Worm (Caenorhabditis elegans) whole organism, mixed stage, embryonic: ENCODE results near the gene copb-2.

Source experiments
- M03D4.4 ChIP-seq: sonication (generic microtip); optimal IDR thresholded peaks from 2 replicates; lab custom pipeline; 2017; ENCODE audit warnings: mild to moderate bottlenecking, missing genetic modification characterization, missing compliant biosample characterization
- bed-3 ChIP-seq: fragments of 200-800 bp; sonication (Bioruptor generic); optimal IDR thresholded peaks from 3 replicates; lab custom pipeline; 2018; ENCODE audit warnings: mild to moderate bottlenecking, missing genetic modification characterization, moderate library complexity, missing compliant biosample characterization
- blmp-1 ChIP-seq: fragments of 150-350 bp; optimal IDR thresholded peaks from 2 replicates; lab custom pipeline; 2014; ENCODE audit warnings: missing biosample characterization, missing genetic modification characterization
- ceh-39 ChIP-seq: fragments of 150-350 bp; optimal IDR thresholded peaks from 2 replicates; lab custom pipeline; 2014; ENCODE audit warnings: missing biosample characterization, missing genetic modification characterization
- ceh-43 ChIP-seq: fragments of 200-800 bp; sonication (Bioruptor generic); optimal IDR thresholded peaks from 2 replicates; lab custom pipeline; 2018; ENCODE audit warnings: mild to moderate bottlenecking, missing genetic modification characterization, moderate library complexity, missing compliant biosample characterization
- ceh-83 ChIP-seq: fragments of 200-800 bp; sonication (Bioruptor generic); optimal IDR thresholded peaks from 2 replicates; lab custom pipeline; 2018; ENCODE audit warnings: mild to moderate bottlenecking, missing genetic modification characterization, missing compliant biosample characterization
- ces-1 ChIP-seq: fragments of 150-350 bp; optimal IDR thresholded peaks from 2 replicates; lab custom pipeline; 2014; ENCODE audit warnings: missing biosample characterization, missing genetic modification reagents, missing genetic modification characterization
- cnd-1 ChIP-seq: fragments of 200-800 bp; sonication (Bioruptor generic); optimal IDR thresholded peaks from 2 replicates; lab custom pipeline; 2018; ENCODE audit warnings: mild to moderate bottlenecking, missing genetic modification characterization, missing compliant biosample characterization
- drap-1 ChIP-seq: fragments of 200-800 bp; sonication (Bioruptor generic); optimal IDR thresholded peaks from 3 replicates; lab custom pipeline; 2018; ENCODE audit warnings: mild to moderate bottlenecking, missing genetic modification characterization, missing compliant biosample characterization
- elt-1 ChIP-seq: sonication (generic microtip); optimal IDR thresholded peaks from 2 replicates; lab custom pipeline; 2017; ENCODE audit warnings: missing genetic modification characterization, mild to moderate bottlenecking, missing compliant biosample characterization, antibody characterized with exemption, moderate library complexity, borderline replicate concordance; ENCODE audit not compliant: insufficient read depth
- flh-1 ChIP-seq: fragments of 200-800 bp; sonication (Bioruptor generic); optimal IDR thresholded peaks from 2 replicates; lab custom pipeline; 2018; ENCODE audit warnings: mild to moderate bottlenecking, missing genetic modification characterization, moderate library complexity, missing compliant biosample characterization
- ham-2 ChIP-seq: fragments of 200-800 bp; sonication (Bioruptor generic); optimal IDR thresholded peaks from 2 replicates; lab custom pipeline; 2018; ENCODE audit warnings: mild to moderate bottlenecking, missing genetic modification characterization, missing compliant biosample characterization
- hlh-1 ChIP-seq: fragments of 150-350 bp; optimal IDR thresholded peaks from 2 replicates; lab custom pipeline; 2014; ENCODE audit warnings: missing biosample characterization, missing genetic modification reagents, missing genetic modification characterization
- lin-13 ChIP-seq: fragments of 150-350 bp; optimal IDR thresholded peaks from 2 replicates; lab custom pipeline; 2014; ENCODE audit warnings: missing biosample characterization, missing genetic modification characterization
- lin-32 ChIP-seq: fragments of 200-800 bp; sonication (Bioruptor generic); optimal IDR thresholded peaks from 2 replicates; lab custom pipeline; 2018; ENCODE audit warnings: mild to moderate bottlenecking, missing genetic modification characterization, missing compliant biosample characterization
- lsy-2 ChIP-seq: fragments of 150-350 bp; optimal IDR thresholded peaks from 2 replicates; lab custom pipeline; 2014; ENCODE audit warnings: missing biosample characterization, missing genetic modification characterization
- mab-5 ChIP-seq: fragments of 150-350 bp; optimal IDR thresholded peaks from 2 replicates; lab custom pipeline; 2014; ENCODE audit warnings: missing biosample characterization, missing genetic modification characterization
- mls-2 ChIP-seq: sonication (generic microtip); optimal IDR thresholded peaks from 2 replicates; lab custom pipeline; 2016; ENCODE audit warnings: mild to moderate bottlenecking, missing genetic modification characterization, moderate library complexity, missing compliant biosample characterization
- nhr-12 ChIP-seq: fragments of 150-350 bp; optimal IDR thresholded peaks from 2 replicates; lab custom pipeline; 2014; ENCODE audit warnings: missing biosample characterization, missing genetic modification characterization
- nhr-2 ChIP-seq: fragments of 150-350 bp; optimal IDR thresholded peaks from 2 replicates; lab custom pipeline; 2014; ENCODE audit warnings: missing biosample characterization, missing genetic modification characterization
- nhr-237 ChIP-seq: fragments of 150-350 bp; optimal IDR thresholded peaks from 2 replicates; lab custom pipeline; 2014; ENCODE audit warnings: missing biosample characterization, missing genetic modification characterization
- nhr-28 ChIP-seq: fragments of 150-350 bp; optimal IDR thresholded peaks from 2 replicates; lab custom pipeline; 2014; ENCODE audit warnings: missing biosample characterization, missing genetic modification characterization
- nhr-76 ChIP-seq: sonication (generic microtip); optimal IDR thresholded peaks from 2 replicates; lab custom pipeline; 2017; ENCODE audit warnings: missing biosample characterization, missing genetic modification characterization
- pha-4 ChIP-seq: fragments of 150-350 bp; optimal IDR thresholded peaks from 2 replicates; lab custom pipeline; 2018; ENCODE audit warnings: missing biosample characterization, missing genetic modification reagents, missing genetic modification characterization
- sem-2 ChIP-seq: fragments of 200-800 bp; sonication (Bioruptor generic); optimal IDR thresholded peaks from 2 replicates; lab custom pipeline; 2018; ENCODE audit warnings: mild to moderate bottlenecking, missing genetic modification characterization, missing compliant biosample characterization
- snpc-4 ChIP-seq: fragments of 150-350 bp; optimal IDR thresholded peaks from 2 replicates; lab custom pipeline; 2014; ENCODE audit warnings: missing biosample characterization, missing genetic modification characterization
- sptf-1 ChIP-seq: sonication (generic microtip); optimal IDR thresholded peaks from 2 replicates; lab custom pipeline; 2017; ENCODE audit warnings: mild to moderate bottlenecking, missing genetic modification characterization, moderate library complexity, missing compliant biosample characterization
- tbx-8 ChIP-seq: fragments of 200-800 bp; sonication (Bioruptor generic); optimal IDR thresholded peaks from 2 replicates; lab custom pipeline; 2018; ENCODE audit warnings: mild to moderate bottlenecking, missing genetic modification characterization, moderate library complexity, missing compliant biosample characterization
- unc-39 ChIP-seq: fragments of 150-350 bp; optimal IDR thresholded peaks from 2 replicates; lab custom pipeline; 2014; ENCODE audit warnings: missing biosample characterization, missing genetic modification characterization
- unc-62 ChIP-seq: fragments of 150-350 bp; optimal IDR thresholded peaks from 2 replicates; lab custom pipeline; 2014; ENCODE audit warnings: missing biosample characterization, missing genetic modification reagents, missing genetic modification characterization
- zip-8 ChIP-seq: fragments of 150-350 bp; optimal IDR thresholded peaks from 2 replicates; lab custom pipeline; 2014; ENCODE audit warnings: missing biosample characterization, missing genetic modification characterization

The copb-2 gene

DNA sequence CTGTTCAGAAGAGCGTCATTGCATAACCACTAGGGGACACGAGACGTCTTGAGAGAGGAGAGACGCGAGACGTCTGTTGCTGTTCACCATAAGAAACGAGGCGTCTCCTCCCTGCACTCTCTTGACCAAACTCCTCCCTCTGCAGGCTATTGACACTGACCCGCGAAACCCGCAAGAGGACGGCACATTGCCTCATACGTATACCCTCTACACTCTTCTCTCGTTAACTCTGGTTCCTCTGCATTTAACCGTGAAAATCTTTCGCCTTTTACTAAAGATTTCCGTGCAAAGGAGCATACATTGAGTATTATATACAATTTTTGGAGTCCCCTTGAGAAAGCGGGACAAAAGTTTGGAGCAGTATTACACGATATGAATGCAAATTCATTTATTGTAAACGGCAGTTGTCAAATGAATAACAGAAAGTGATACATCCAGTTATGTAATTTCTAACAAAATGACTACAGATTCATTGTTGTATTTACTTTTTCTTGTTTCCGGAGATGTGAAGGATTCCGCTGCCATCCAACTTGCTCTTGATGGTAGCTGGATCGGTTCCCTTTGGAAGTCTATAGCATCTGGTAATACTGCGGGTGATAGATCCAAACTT, 15.0 kb upstream of the copb-2 start (continued):
- TF ChIP-seq sem-2 (GFP tag; lab: Kevin White, UChicago): peak; percentile 43
- peak; percentile 38 for TF ChIP-seq unc-62 (GFP tag; lab: Kevin White, UChicago)
- peak; percentile 41 for TF ChIP-seq nhr-2 (tag; lab: Kevin White, UChicago)
- TF ChIP-seq nhr-237: peak; percentile 48
- peak; percentile 54 for TF ChIP-seq cnd-1 (tag; lab: Kevin White, UChicago)
- TF ChIP-seq snpc-4: no peak
- TF ChIP-seq ceh-43 (GFP tag; lab: Kevin White, UChicago): no peak
- TF ChIP-seq sptf-1: peak; percentile 46
- no peak for TF ChIP-seq blmp-1 (tag; lab: Kevin White, UChicago)
- TF ChIP-seq, all 35 proteins: peak for 20

DNA sequence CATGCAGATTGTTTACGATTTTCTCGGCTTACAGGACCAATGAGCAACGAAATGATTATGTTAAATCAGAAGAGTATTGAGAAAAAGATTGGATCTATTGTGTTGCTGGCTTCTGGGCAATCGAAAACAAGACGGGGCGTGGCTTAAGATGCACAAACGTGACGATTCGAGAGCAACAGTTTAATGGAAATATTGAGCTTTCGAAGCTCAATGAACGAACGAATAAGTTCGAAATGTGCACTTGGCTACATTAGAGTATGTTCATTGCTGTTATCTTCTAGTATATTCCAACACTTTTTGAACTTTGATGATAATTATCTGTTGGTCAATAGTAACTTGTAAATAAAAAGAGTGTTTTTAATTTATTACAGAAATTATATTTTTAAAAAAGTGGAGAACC, 14.1 kb upstream of the copb-2 start, which contains the start of gene hsp-12.3:
hsp-12.3 (minus strand) TSS at position 101 of the 400 bp plus-strand sequence.
- TF ChIP-seq nhr-2 (tag; lab: Kevin White, UChicago) (no peak), ces-1 (GFP tag; lab: Kevin White, UChicago) (no peak), nhr-76 (no peak), lsy-2 (tag; lab: Kevin White, UChicago) (no peak), unc-39 (tag; lab: Kevin White, UChicago) (no peak), tbx-8 (GFP tag; lab: Kevin White, UChicago) (no peak), ham-2 (GFP tag; lab: Kevin White, UChicago) (no peak), ceh-43 (GFP tag; lab: Kevin White, UChicago) (no peak), lin-13 (tag; lab: Kevin White, UChicago) (no peak), zip-8 (tag; lab: Kevin White, UChicago) (no peak), sptf-1 (no peak), nhr-28 (tag; lab: Kevin White, UChicago) (no peak), cnd-1 (tag; lab: Kevin White, UChicago) (no peak), drap-1 (GFP tag; lab: Kevin White, UChicago) (no peak), pha-4 (no peak)

DNA sequence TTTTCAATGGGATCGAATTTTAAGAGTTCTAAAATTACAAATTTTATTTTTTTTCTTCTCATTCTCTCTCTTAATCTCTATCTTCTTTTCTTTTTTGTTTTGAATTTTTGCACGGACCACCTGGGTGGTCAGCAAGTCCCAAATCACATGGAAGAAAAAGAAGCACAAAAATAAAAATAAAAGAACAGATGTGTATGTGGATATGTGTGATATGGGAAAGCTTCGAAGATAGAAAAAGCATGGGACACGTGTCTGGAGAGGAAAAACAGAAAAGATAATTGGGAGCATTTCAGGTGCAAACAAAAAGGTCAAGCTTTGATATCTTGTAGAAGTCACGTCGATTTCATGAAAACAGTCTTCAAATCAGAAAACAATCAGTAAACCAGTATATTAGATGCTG, 12.3 kb upstream of the copb-2 start, which contains the start of gene hsp-12.6:
hsp-12.6 (minus strand) TSS at position 20 of the 400 bp plus-strand sequence.
- no peak for TF ChIP-seq nhr-76
- no peak for TF ChIP-seq sem-2 (GFP tag; lab: Kevin White, UChicago)
- TF ChIP-seq hlh-1: no peak
- TF ChIP-seq cnd-1 (tag; lab: Kevin White, UChicago): no peak
- TF ChIP-seq ceh-39 (tag; lab: Kevin White, UChicago): no peak
- TF ChIP-seq nhr-28 (tag; lab: Kevin White, UChicago): no peak
- TF ChIP-seq elt-1 (tag; lab: Kevin White, UChicago): no peak
- no peak for TF ChIP-seq bed-3 (GFP tag; lab: Kevin White, UChicago)
- TF ChIP-seq nhr-237: no peak
- no peak for TF ChIP-seq ceh-43 (GFP tag; lab: Kevin White, UChicago)
- TF ChIP-seq nhr-12: no peak
- TF ChIP-seq lsy-2 (tag; lab: Kevin White, UChicago): no peak
- TF ChIP-seq ces-1 (GFP tag; lab: Kevin White, UChicago): no peak
- no peak for TF ChIP-seq drap-1 (GFP tag; lab: Kevin White, UChicago)
- no peak for TF ChIP-seq flh-1 (GFP tag; lab: Kevin White, UChicago)
- no peak for TF ChIP-seq ceh-83 (GFP tag; lab: Kevin White, UChicago)
- TF ChIP-seq sptf-1: no peak
- TF ChIP-seq lin-32 (GFP tag; lab: Kevin White, UChicago): no peak
- no peak for TF ChIP-seq blmp-1 (tag; lab: Kevin White, UChicago)
- TF ChIP-seq tbx-8 (GFP tag; lab: Kevin White, UChicago): no peak
- TF ChIP-seq, all 35 proteins: peak for 0

DNA sequence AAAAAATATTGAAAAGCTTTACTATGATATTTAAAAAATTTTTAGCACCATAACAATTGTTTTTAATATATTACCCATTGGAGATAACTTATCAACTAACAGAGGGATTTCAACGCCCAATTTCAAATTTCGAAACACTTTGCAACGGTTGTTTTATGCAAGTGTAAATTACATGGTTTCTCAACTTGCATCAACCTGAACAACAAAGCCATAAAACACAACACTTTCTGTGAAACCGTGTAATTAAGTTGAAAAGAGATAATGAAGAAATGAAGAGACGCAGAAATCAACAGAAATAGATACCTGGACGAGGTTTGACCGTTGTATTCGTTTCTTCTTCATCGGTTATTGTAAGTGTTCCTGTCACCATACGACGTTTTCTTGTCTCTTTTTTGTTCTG, 9.2 kb upstream of the copb-2 start, which contains the start of gene cpin-1:
cpin-1 (plus strand) TSS at position 301 of the 400 bp plus-strand sequence.
- no peak for TF ChIP-seq lin-32 (GFP tag; lab: Kevin White, UChicago)

DNA sequence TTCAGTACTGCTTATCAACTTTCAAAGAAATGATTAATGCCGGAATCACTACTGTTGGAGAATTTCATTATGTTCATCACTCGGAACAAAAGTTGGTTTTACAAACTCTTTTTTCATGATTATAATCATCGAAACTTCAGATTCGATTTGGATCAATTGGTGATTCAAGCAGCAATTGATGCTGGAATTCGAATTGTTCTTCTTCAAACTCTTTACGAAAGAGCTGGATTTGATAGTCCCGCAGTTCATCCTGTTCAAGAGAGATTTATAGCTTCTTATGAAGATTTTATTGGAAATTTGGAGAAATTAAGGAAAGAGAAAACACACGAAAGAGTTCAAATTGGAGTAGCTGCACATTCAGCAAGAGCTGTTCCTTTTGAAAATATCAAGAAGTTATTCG, 7.7 kb upstream of the copb-2 start:
- TF ChIP-seq nhr-237 (no peak), ceh-39 (tag; lab: Kevin White, UChicago) (no peak), elt-1 (tag; lab: Kevin White, UChicago) (no peak), mab-5 (tag; lab: Kevin White, UChicago) (no peak), snpc-4 (no peak), nhr-28 (tag; lab: Kevin White, UChicago) (no peak), M03D4.4 (tag; lab: Kevin White, UChicago) (no peak), mls-2 (tag; lab: Kevin White, UChicago) (no peak)
